Worm (Caenorhabditis elegans) whole organism, L1 larva: ENCODE measurements around the gene Y64H9A.2.
A peak's percentile ranks its signal among the peaks of the same experiment; 100 is the strongest.

ENCODE experiments used
- C16A3.4 ChIP-seq: fragments of 150-350 bp; optimal IDR thresholded peaks from 2 replicates; lab custom pipeline; 2014; ENCODE audit warnings: missing biosample characterization, missing genetic modification characterization
- C34B4.2 ChIP-seq: sonication (generic microtip); optimal IDR thresholded peaks from 2 replicates; lab custom pipeline; 2017; ENCODE audit warnings: mild to moderate bottlenecking, missing genetic modification characterization, missing compliant biosample characterization
- aha-1 ChIP-seq: fragments of 150-350 bp; optimal IDR thresholded peaks from 2 replicates; lab custom pipeline; 2014; ENCODE audit warnings: missing biosample characterization, missing genetic modification characterization
- alr-1 ChIP-seq: fragments of 200-800 bp; sonication (Bioruptor generic); optimal IDR thresholded peaks from 2 replicates; lab custom pipeline; 2018; ENCODE audit warnings: borderline replicate concordance, mild to moderate bottlenecking, missing genetic modification characterization, missing compliant biosample characterization
- blmp-1 ChIP-seq: fragments of 150-350 bp; optimal IDR thresholded peaks from 2 replicates; lab custom pipeline; 2014; ENCODE audit warnings: missing biosample characterization, missing genetic modification characterization
- ceh-90 ChIP-seq: sonication (generic microtip); optimal IDR thresholded peaks from 2 replicates; lab custom pipeline; 2016; ENCODE audit warnings: missing genetic modification characterization, missing compliant biosample characterization
- efl-1 ChIP-seq, 4 experiments: fragments of 150-350 bp; optimal IDR thresholded peaks in 3 of 4; peaks in 1 of 4; 1 replicate in 1 of 4; 2 replicates in 3 of 4; lab custom pipeline; 2014; ENCODE audit warnings: missing biosample characterization in 2 of 4, missing genetic modification characterization in 2 of 4, missing genetic modification reagents in 2 of 4
- efl-3 ChIP-seq: fragments of 200-800 bp; sonication (Bioruptor generic); optimal IDR thresholded peaks from 2 replicates; lab custom pipeline; 2018; ENCODE audit warnings: mild to moderate bottlenecking, missing genetic modification characterization, missing compliant biosample characterization
- egl-27 ChIP-seq, 2 experiments: fragments of 150-350 bp in 1 of 2; sonication (generic microtip); optimal IDR thresholded peaks; 3 replicates each; lab custom pipeline; 2017 to 2018; ENCODE audit warnings: missing biosample characterization in 2 of 2, missing genetic modification characterization in 2 of 2, missing genetic modification reagents in 2 of 2
- fkh-10 ChIP-seq: sonication (generic microtip); optimal IDR thresholded peaks from 2 replicates; lab custom pipeline; 2017; ENCODE audit warnings: missing biosample characterization, missing genetic modification reagents, missing genetic modification characterization
- fkh-4 ChIP-seq: sonication (generic microtip); optimal IDR thresholded peaks from 2 replicates; lab custom pipeline; 2016; ENCODE audit warnings: missing compliant biosample characterization, missing genetic modification characterization, borderline replicate concordance
- hlh-17 ChIP-seq: fragments of 200-800 bp; sonication (Bioruptor generic); optimal IDR thresholded peaks from 2 replicates; lab custom pipeline; 2018; ENCODE audit warnings: missing genetic modification characterization, mild to moderate bottlenecking, missing compliant biosample characterization, moderate library complexity, borderline replicate concordance
- hlh-4 ChIP-seq: sonication (generic microtip); optimal IDR thresholded peaks from 2 replicates; lab custom pipeline; 2016; ENCODE audit warnings: mild to moderate bottlenecking, missing genetic modification characterization, missing compliant biosample characterization
- jun-1 ChIP-seq: fragments of 150-350 bp; optimal IDR thresholded peaks from 2 replicates; lab custom pipeline; 2014; ENCODE audit warnings: missing biosample characterization, missing genetic modification reagents, missing genetic modification characterization
- lin-14 ChIP-seq: fragments of 200-800 bp; sonication (Bioruptor generic); optimal IDR thresholded peaks from 2 replicates; lab custom pipeline; 2018; ENCODE audit warnings: mild to moderate bottlenecking, missing genetic modification characterization, moderate library complexity, missing compliant biosample characterization
- lin-15B ChIP-seq: fragments of 150-350 bp; sonication (generic microtip); optimal IDR thresholded peaks from 3 replicates; lab custom pipeline; 2014; ENCODE audit warnings: missing biosample characterization, missing genetic modification characterization
- mab-9 ChIP-seq: fragments of 200-800 bp; sonication (Bioruptor generic); IDR thresholded peaks from 2 replicates; pipeline ENCODE4 v1.3.6; 2022; ENCODE audit warnings: missing genetic modification reagents, missing genetic modification characterization, missing compliant biosample characterization
- mdl-1 ChIP-seq, 2 experiments: fragments of 150-350 bp; optimal IDR thresholded peaks; 2 replicates each; lab custom pipeline; 2014 to 2017; ENCODE audit warnings: missing biosample characterization in 2 of 2, missing genetic modification characterization in 2 of 2, inconsistent platforms in 1 of 2
- mep-1 ChIP-seq: fragments of 150-350 bp; optimal IDR thresholded peaks from 2 replicates; lab custom pipeline; 2014; ENCODE audit warnings: missing biosample characterization, missing genetic modification characterization
- nhr-20 ChIP-seq: sonication (generic microtip); optimal IDR thresholded peaks from 2 replicates; lab custom pipeline; 2016; ENCODE audit warnings: mild to moderate bottlenecking, missing genetic modification characterization, missing compliant biosample characterization
- nhr-237 ChIP-seq: fragments of 150-350 bp; optimal IDR thresholded peaks from 2 replicates; lab custom pipeline; 2014; ENCODE audit warnings: missing biosample characterization, missing genetic modification characterization
- nhr-47 ChIP-seq: sonication (generic microtip); optimal IDR thresholded peaks from 2 replicates; lab custom pipeline; 2016; ENCODE audit warnings: mild to moderate bottlenecking, missing genetic modification characterization, moderate library complexity, missing compliant biosample characterization
- nhr-71 ChIP-seq: sonication (generic microtip); optimal IDR thresholded peaks from 2 replicates; lab custom pipeline; 2016; ENCODE audit warnings: mild to moderate bottlenecking, missing genetic modification characterization, moderate library complexity, missing compliant biosample characterization
- nhr-76 ChIP-seq: sonication (generic microtip); optimal IDR thresholded peaks from 2 replicates; lab custom pipeline; 2017; ENCODE audit warnings: missing biosample characterization, missing genetic modification characterization
- nhr-77 ChIP-seq: fragments of 150-350 bp; optimal IDR thresholded peaks from 2 replicates; lab custom pipeline; 2014; ENCODE audit warnings: missing biosample characterization, missing genetic modification characterization
- nhr-84 ChIP-seq: sonication (generic microtip); optimal IDR thresholded peaks from 2 replicates; lab custom pipeline; 2017; ENCODE audit warnings: missing biosample characterization, missing genetic modification characterization
- nhr-85 ChIP-seq: sonication (generic microtip); peaks from one replicate; lab custom pipeline; 2016; ENCODE audit warnings: missing genetic modification characterization, inconsistent platforms, missing compliant biosample characterization
- nhr-90 ChIP-seq: sonication (generic microtip); optimal IDR thresholded peaks from 2 replicates; lab custom pipeline; 2016; ENCODE audit warnings: mild to moderate bottlenecking, missing genetic modification characterization, missing compliant biosample characterization; ENCODE audit not compliant: poor library complexity
- skn-1 ChIP-seq: fragments of 150-350 bp; optimal IDR thresholded peaks from 2 replicates; lab custom pipeline; 2014; ENCODE audit warnings: missing biosample characterization, missing genetic modification characterization
- snpc-4 ChIP-seq: fragments of 150-350 bp; optimal IDR thresholded peaks from 2 replicates; lab custom pipeline; 2014; ENCODE audit warnings: missing biosample characterization, missing genetic modification characterization
- sox-4 ChIP-seq: sonication (generic microtip); optimal IDR thresholded peaks from 2 replicates; lab custom pipeline; 2016; ENCODE audit warnings: missing genetic modification characterization, missing compliant biosample characterization
- ztf-11 ChIP-seq, 2 experiments: sonication (generic microtip); optimal IDR thresholded peaks; 2 replicates each; lab custom pipeline; 2016 to 2017; ENCODE audit warnings: missing genetic modification characterization in 2 of 2, missing biosample characterization in 1 of 2, missing compliant biosample characterization in 1 of 2

The Y64H9A.2 gene

DNA sequence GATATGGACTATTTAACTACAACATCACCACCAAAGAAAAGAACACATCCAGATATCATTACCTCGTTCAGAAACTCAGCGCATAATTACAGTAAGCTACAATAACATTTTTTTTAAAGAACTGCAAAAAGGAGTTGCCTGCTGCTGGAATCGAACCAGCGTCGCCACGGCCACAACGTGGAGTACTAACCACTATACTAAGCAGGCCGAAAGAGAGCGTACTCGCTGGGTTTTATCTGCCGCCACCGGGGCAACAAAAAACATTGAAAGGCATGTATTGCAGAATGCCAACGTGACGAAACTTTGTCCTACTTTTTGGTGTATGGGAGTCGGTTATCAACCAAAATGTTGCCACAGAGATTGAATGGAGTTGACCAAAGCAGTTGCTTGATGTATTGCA lies 21.1 kb upstream of the Y64H9A.2 start (continued):
- TF ChIP-seq efl-1 (optimal IDR thresholded peaks at IDR 0.05; lab: Kevin White, UChicago) (peak; percentile 7 to 23), efl-1 (GFP tag; optimal IDR thresholded peaks at IDR 0.05 in 1 of 2; lab: Kevin White, UChicago) (peak in 1 of 2 experiments; percentile 89), skn-1 (tag; lab: Kevin White, UChicago) (no peak), nhr-77 (tag; lab: Kevin White, UChicago) (peak; percentile 41), fkh-10 (GFP tag; lab: Kevin White, UChicago) (no peak), nhr-20 (peak; percentile 68), nhr-90 (tag; lab: Kevin White, UChicago) (no peak), nhr-71 (peak; percentile 68), ceh-90 (tag; lab: Kevin White, UChicago) (no peak), nhr-237 (no peak), C34B4.2 (no peak), fkh-4 (tag; lab: Kevin White, UChicago) (no peak), alr-1 (tag; lab: Kevin White, UChicago) (no peak), ztf-11 (tag; optimal IDR thresholded peaks at IDR 0.05; lab: Kevin White, UChicago) (no peak), nhr-84 (tag; lab: Kevin White, UChicago) (no peak), hlh-4 (tag; lab: Kevin White, UChicago) (no peak)

DNA sequence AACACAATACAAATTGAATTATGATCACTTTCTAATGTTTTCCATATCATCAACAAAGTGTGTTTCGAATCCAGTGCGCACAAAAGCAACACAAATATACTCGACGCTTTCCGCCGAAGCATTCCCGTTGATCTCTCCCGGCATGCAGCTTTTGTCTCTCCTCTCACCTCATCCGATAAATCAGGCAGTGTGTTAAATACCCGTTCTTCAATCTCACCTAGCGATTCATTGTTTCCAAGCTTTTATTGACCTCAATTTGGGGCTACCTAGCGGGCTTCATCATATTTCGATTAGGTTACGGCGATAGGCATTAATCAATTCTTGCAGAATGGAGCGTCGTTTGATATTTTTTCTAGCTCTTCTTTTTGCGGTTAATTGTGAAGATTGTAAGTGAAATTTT lies 19.5 kb upstream of the Y64H9A.2 start, which contains the start of gene ZC449.1:
ZC449.1 (plus strand) TSS at position 121 of the 400 bp plus-strand sequence.
- TF ChIP-seq mab-9 (no peak), aha-1 (tag; lab: Kevin White, UChicago) (no peak), blmp-1 (tag; lab: Kevin White, UChicago) (peak; percentile 73), mep-1 (tag; lab: Kevin White, UChicago) (no peak), nhr-71 (no peak), nhr-85 (tag; lab: Kevin White, UChicago) (no peak), nhr-84 (tag; lab: Kevin White, UChicago) (no peak)
- TF ChIP-seq, all 84 proteins: peak for 1

DNA sequence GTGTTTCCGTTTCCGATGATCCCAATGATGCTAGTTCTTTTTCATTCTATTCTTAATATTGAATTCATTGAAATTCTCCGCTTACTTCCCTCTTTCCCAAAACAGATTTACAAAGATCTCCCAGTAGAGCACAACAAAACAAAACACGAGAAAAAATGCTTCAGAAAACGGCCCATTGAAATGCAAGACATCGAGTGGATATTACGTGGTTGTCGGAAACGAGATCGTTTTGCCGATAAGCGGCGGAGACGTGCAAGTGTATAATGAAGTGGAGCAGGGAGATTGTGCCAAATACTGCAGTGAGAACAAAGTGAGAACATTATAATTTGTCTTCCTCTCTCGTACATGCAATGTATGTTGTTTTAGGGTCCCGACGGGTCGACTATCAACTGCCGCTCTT lies 17.3 kb upstream of the Y64H9A.2 start:
- TF ChIP-seq lin-15B, result no peak
- peak; percentile 36 for TF ChIP-seq lin-14 (GFP tag; lab: Kevin White, UChicago)

ce11 chrX:5027923-5028592 lies 15.7 kb upstream of the Y64H9A.2 start:
- no peak for TF ChIP-seq snpc-4 (tag; lab: Kevin White, UChicago)
- TF ChIP-seq mdl-1 (tag; optimal IDR thresholded peaks at IDR 0.05; lab: Kevin White, UChicago), result no peak
- no peak for TF ChIP-seq aha-1 (tag; lab: Kevin White, UChicago)
- TF ChIP-seq mab-9, result no peak
- peak; percentile 20 for TF ChIP-seq fkh-10 (GFP tag; lab: Kevin White, UChicago)
- no peak for TF ChIP-seq hlh-17
- no peak for TF ChIP-seq C16A3.4
- TF ChIP-seq nhr-85 (tag; lab: Kevin White, UChicago), result peak; percentile 61
- no peak for TF ChIP-seq nhr-47
- TF ChIP-seq nhr-76, result no peak
- no peak for TF ChIP-seq lin-15B
- TF ChIP-seq nhr-237, result no peak
- TF ChIP-seq, all 84 proteins: peak for 2

DNA sequence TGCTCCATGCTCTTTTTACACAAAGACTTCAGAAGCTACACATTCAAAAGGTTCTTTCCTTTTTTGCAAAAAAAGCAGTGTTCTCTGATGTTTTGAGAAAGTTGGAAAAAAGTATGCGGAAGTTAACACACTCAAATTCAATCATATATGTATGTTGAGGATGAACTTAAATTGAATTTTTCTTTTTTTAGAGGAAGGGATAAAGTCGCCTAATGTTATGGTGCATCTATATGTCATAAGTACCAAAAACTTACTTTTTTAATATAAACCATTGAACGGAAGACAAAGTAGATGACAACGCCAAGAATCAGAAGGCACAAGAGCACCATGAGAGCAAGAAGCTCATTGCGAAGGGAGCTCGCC lies 15.2 kb upstream of the Y64H9A.2 start:
- TF ChIP-seq mdl-1 (tag; optimal IDR thresholded peaks at IDR 0.05; lab: Kevin White, UChicago) (no peak), fkh-10 (GFP tag; lab: Kevin White, UChicago) (peak; percentile 71), hlh-17 (no peak), alr-1 (tag; lab: Kevin White, UChicago) (no peak), egl-27 (tag; optimal IDR thresholded peaks at IDR 0.05; lab: Kevin White, UChicago) (no peak), ztf-11 (tag; optimal IDR thresholded peaks at IDR 0.05; lab: Kevin White, UChicago) (no peak), sox-4 (tag; lab: Kevin White, UChicago) (no peak), nhr-47 (no peak), efl-3 (GFP tag; lab: Kevin White, UChicago) (no peak), jun-1 (tag; lab: Kevin White, UChicago) (no peak), nhr-84 (tag; lab: Kevin White, UChicago) (no peak), lin-14 (GFP tag; lab: Kevin White, UChicago) (peak; percentile 33)
